Fruit fly (Drosophila melanogaster): ENCODE measurements around the gene CG9396.

CG9396 gene

DNA sequence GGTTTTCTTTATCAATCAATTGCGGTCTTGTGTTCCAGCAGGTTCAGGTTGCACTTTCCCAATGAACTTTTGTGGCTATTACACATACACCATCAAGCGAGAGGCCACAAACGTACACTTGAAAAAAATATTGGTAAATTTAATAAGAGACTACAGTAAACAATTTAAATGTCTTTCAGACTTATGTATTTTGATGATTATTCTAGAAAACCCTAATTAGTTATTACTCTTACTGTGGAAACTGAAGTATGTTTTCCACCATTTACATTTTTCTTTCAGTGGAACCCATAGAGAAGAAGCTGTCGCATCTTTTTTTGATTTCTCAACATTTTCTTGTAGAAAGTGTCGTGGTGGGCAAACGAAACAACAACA lies 37.3 kb downstream of the CG9396 start (continued):
- TF ChIP-seq CG1832 (GFP tag; optimal IDR thresholded peaks at IDR 0.05) (no peak), CG6765 (GFP tag; optimal IDR thresholded peaks at IDR 0.05) (peak; percentile 55), lov (optimal IDR thresholded peaks at IDR 0.05) (no peak), lov (GFP tag; IDR thresholded peaks at IDR 0.05) (peak; percentile 89; the same call in 2 of the 3 replicates), lbe (GFP tag; optimal IDR thresholded peaks at IDR 0.05) (peak; percentile 35), CG3407 (GFP tag; optimal IDR thresholded peaks at IDR 0.05) (peak; percentile 89), pum (GFP tag; optimal IDR thresholded peaks at IDR 0.05) (peak; percentile 94), CG4617 (GFP tag; optimal IDR thresholded peaks at IDR 0.05; ENCODE audit: borderline replicate concordance) (peak; percentile 55), ro (GFP tag; IDR thresholded peaks at IDR 0.05) (peak; percentile 61), Adf1 (GFP tag; IDR thresholded peaks at IDR 0.05) (no peak), sens-2 (GFP tag; IDR thresholded peaks at IDR 0.05) (peak; percentile 92), Hr39 (optimal IDR thresholded peaks at IDR 0.05) (no peak), NK7.1 (GFP tag; optimal IDR thresholded peaks at IDR 0.05) (peak; percentile 81), CG11456 (GFP tag; IDR thresholded peaks at IDR 0.05) (peak; percentile 88; the same call in 2 of the 3 replicates), CG15514 (GFP tag; optimal IDR thresholded peaks at IDR 0.05) (peak; percentile 50), NfI (GFP tag; optimal IDR thresholded peaks at IDR 0.05) (peak; percentile 85), CG15269 (tag; optimal IDR thresholded peaks at IDR 0.05) (peak; percentile 95), Atf6 (GFP tag; IDR thresholded peaks at IDR 0.05) (peak; percentile 89), CG4707 (GFP tag; optimal IDR thresholded peaks at IDR 0.05) (peak; percentile 85), CG10321 (GFP tag; IDR thresholded peaks at IDR 0.05) (peak; percentile 59), Mrtf (GFP tag; IDR thresholded peaks at IDR 0.05) (peak; percentile 84; the same call in 1 of the 3 replicates), oc (tag; optimal IDR thresholded peaks at IDR 0.05) (peak; percentile 95), CG1024 (GFP tag; IDR thresholded peaks at IDR 0.05) (peak; percentile 92), ind (GFP tag; optimal IDR thresholded peaks at IDR 0.05) (peak; percentile 91), CG12299 (tag; optimal IDR thresholded peaks at IDR 0.05) (peak; percentile 92), CG15011 (GFP tag; optimal IDR thresholded peaks at IDR 0.05) (peak; percentile 79), sim (GFP tag; IDR thresholded peaks at IDR 0.05) (peak; percentile 91), org-1 (GFP tag; optimal IDR thresholded peaks at IDR 0.05) (peak; percentile 84), Hmx (GFP tag; optimal IDR thresholded peaks at IDR 0.05) (peak; percentile 79), MESR4 (GFP tag; optimal IDR thresholded peaks at IDR 0.05) (peak; percentile 16), CG1602 (GFP tag; optimal IDR thresholded peaks at IDR 0.05) (peak; percentile 91), Xbp1 (GFP tag; optimal IDR thresholded peaks at IDR 0.05) (peak; percentile 95), CG10209 (GFP tag; optimal IDR thresholded peaks at IDR 0.05) (peak; percentile 87), CG12769 (tag; optimal IDR thresholded peaks at IDR 0.05) (peak; percentile 76), pan (optimal IDR thresholded peaks at IDR 0.05) (no peak), pan (GFP tag; optimal IDR thresholded peaks at IDR 0.05 in 1 of 2, IDR thresholded peaks at IDR 0.05 in 1 of 2) (peak in 1 of 2 experiments; percentile 93), HmgD (GFP tag; optimal IDR thresholded peaks at IDR 0.05) (peak; percentile 9), CTCF (GFP tag; optimal IDR thresholded peaks at IDR 0.05) (peak; percentile 65), fd102C (GFP tag; optimal IDR thresholded peaks at IDR 0.05) (no peak), Dll (GFP tag; IDR thresholded peaks at IDR 0.05; ENCODE audit: partially characterized antibody) (no peak), CG17802 (tag; optimal IDR thresholded peaks at IDR 0.05) (peak; percentile 79), crp (GFP tag; optimal IDR thresholded peaks at IDR 0.05) (peak in 1 of 2 experiments; percentile 46), Oaz (GFP tag; IDR thresholded peaks at IDR 0.05) (peak; percentile 73), gce (GFP tag; IDR thresholded peaks at IDR 0.05) (peak; percentile 94), Ssrp (tag; optimal IDR thresholded peaks at IDR 0.05) (peak; percentile 95), Fer2 (tag; optimal IDR thresholded peaks at IDR 0.05) (peak; percentile 75), sima (GFP tag; optimal IDR thresholded peaks at IDR 0.05) (peak; percentile 85), CG9876 (GFP tag; optimal IDR thresholded peaks at IDR 0.05) (peak; percentile 82), lilli (GFP tag; optimal IDR thresholded peaks at IDR 0.05) (peak; percentile 88), HLH4C (GFP tag; IDR thresholded peaks at IDR 0.05; ENCODE audit: partially characterized antibody) (no peak), Hmr (GFP tag; optimal IDR thresholded peaks at IDR 0.05) (peak; percentile 85), scrt (GFP tag; optimal IDR thresholded peaks at IDR 0.05) (peak; percentile 81)

Data from whole organism, embryonic.